Fruit fly (Drosophila melanogaster) whole organism, prepupa: ENCODE measurements around the gene trbl.

Experiments
- Blimp-1 ChIP-seq: fragments of 200-800 bp; sonication (Bioruptor generic); optimal IDR thresholded peaks from 3 replicates; lab custom pipeline; 2017; ENCODE audit warnings: missing biosample characterization, missing genetic modification characterization, mild to moderate bottlenecking, moderate library complexity, missing genetic modification reagents
- CG7368 ChIP-seq: fragments of 200-800 bp; sonication (Bioruptor generic); optimal IDR thresholded peaks from 3 replicates; lab custom pipeline; 2016; ENCODE audit warnings: missing biosample characterization, missing genetic modification characterization
- CG9139 ChIP-seq: fragments of 200-800 bp; sonication (Bioruptor generic); optimal IDR thresholded peaks from 3 replicates; lab custom pipeline; 2017; ENCODE audit warnings: missing biosample characterization, mild to moderate bottlenecking, missing genetic modification characterization
- Eip75B ChIP-seq: fragments of 200-800 bp; sonication (Bioruptor generic); optimal IDR thresholded peaks from 3 replicates; lab custom pipeline; 2016; ENCODE audit warnings: missing biosample characterization, missing genetic modification characterization
- topi ChIP-seq: fragments of 200-800 bp; sonication (Bioruptor generic); optimal IDR thresholded peaks from 3 replicates; lab custom pipeline; 2016; ENCODE audit warnings: missing biosample characterization, missing genetic modification characterization

DNA sequence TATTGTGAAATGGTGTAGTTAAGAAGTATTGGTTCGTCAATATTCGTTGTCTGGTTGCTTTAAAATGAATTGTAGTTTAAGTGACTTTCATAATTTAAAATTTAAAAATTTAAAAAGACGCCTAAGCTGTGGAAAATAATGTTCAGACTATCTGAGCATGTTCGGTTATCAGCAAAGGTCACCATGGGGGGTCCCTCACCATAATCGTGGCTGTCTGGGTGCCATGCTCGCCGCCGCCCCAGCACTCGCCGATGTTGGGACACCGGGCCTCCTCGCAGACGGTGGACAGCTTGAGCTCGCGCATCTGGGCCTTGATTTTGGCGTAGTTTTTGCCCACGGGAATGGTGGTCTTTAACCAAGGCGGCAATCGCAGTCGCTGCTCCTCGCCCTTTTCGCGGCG is 30.2 kb upstream of the trbl start:
- TF ChIP-seq CG9139 (GFP tag; lab: Kevin White, UChicago): no peak
- no peak for TF ChIP-seq CG7368
- no peak for TF ChIP-seq Eip75B (GFP tag; lab: Kevin White, UChicago)
- TF ChIP-seq topi (GFP tag; lab: Kevin White, UChicago): no peak
- no peak for TF ChIP-seq Blimp-1 (GFP tag; lab: Kevin White, UChicago)
